Worm (Caenorhabditis elegans): ENCODE measurements around the gene F37B4.15.

DNA sequence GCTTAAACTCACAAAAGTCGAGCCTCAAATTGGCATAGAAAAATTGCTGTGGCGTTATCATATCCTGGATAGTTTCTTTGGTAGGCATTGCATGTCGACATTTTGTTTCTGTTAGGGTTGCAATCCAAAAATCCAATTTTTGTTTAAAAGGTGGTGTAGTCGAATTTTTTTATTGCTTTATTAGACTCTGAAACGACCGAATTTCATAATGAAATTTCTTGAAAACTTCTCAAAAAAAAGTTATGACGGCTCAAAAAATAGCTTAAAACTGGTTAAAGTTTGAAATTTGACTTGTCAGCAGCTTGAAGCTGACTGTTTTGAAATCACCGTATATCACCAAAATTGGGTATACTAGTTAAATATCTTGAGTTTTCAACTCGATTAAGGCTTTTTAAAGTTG is 49.4 kb downstream of the F37B4.15 start, which contains the start of gene srw-143:
- no peak for TF ChIP-seq dao-5 (tag; optimal IDR thresholded peaks at IDR 0.05)
- TF ChIP-seq W03F9.2 (tag; optimal IDR thresholded peaks at IDR 0.05) = no peak
- no peak for TF ChIP-seq him-1 (tag; optimal IDR thresholded peaks at IDR 0.05)
